Worm (Caenorhabditis elegans) whole organism, L3 larva: ENCODE data around the gene spe-18.

Experiments used
- fkh-10 ChIP-seq: sonication (generic microtip); optimal IDR thresholded peaks from 2 replicates; lab custom pipeline; 2017; ENCODE audit warnings: missing biosample characterization, missing genetic modification reagents, missing genetic modification characterization
- pha-4 ChIP-seq: fragments of 150-350 bp; optimal IDR thresholded peaks from 2 replicates; lab custom pipeline; 2014; ENCODE audit warnings: missing biosample characterization, missing genetic modification reagents, missing genetic modification characterization
- skn-1 ChIP-seq: fragments of 150-350 bp; optimal IDR thresholded peaks from 2 replicates; lab custom pipeline; 2014; ENCODE audit warnings: missing biosample characterization, missing genetic modification characterization

ce11 chrII:13149965-13150364 is 3.2 kb downstream of the spe-18 start:
- TF ChIP-seq pha-4 (no peak), fkh-10 (GFP tag; lab: Kevin White, UChicago) (no peak), skn-1 (tag; lab: Kevin White, UChicago) (no peak)
